Fruit fly (Drosophila melanogaster): Measurements from ENCODE around the gene Naa15-16.
A peak's percentile ranks its signal among the peaks of the same experiment; 100 is the strongest.

The Naa15-16 gene

DNA sequence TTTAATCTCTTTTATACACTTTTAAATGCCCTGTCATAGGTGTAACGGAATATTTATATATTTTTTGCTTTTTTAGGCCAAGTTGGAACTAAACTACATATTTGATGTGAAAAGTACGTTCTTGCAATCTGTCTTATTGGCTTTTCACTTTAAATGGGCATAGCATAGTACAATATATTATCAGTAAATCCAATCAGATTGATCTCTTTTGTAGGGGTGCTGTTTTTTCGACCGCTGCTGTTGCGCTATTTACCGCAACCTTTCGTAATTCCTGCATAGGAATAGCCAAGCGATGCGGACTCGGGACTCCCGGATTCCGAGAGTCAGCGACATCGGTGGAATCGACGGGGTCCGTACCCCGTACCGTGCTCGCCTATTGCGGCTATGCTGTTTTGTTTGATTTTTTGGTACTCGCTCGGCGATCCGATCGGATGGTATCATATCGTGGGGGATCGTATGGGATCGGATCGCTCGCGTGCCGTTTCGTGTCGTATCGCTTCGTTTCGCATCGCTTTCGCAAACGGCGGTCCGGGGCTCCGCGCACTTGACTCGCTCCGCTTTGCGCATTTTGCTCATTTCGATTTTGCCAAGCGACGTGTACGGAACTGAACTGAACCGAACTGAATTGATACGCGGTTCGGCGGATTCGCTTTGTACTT, 18.1 kb downstream of the Naa15-16 start:
- TF ChIP-seq noc (tag; optimal IDR thresholded peaks at IDR 0.05): peak; percentile 53

DNA sequence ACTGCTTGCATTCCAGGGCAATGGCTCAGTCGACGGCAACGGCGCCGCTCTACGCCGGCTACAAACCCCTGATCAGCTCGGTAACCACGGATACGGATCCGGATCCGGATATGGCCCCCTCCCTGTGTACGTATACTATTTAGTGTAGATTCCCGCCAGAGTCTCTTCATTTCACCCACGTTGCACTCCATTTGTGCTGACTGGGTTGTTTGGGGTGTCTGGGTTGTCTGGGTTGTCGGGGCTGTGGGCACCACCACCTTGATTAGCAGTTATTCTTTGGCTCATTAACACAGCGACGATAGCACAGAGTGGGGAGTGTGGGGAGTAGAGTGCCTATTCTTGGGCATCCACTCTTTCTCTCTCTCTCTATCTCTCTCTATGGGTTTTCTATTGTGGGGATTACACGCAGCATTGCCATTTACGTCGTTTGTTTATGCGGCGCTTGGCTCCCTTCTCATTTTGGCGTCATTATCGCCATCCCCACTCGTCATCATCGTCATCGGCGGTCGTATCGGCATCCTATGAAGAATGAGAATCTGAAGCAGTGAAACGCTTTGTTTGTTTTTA, 19.1 kb downstream of the Naa15-16 start:
- no peak for TF ChIP-seq noc (tag; optimal IDR thresholded peaks at IDR 0.05)

DNA sequence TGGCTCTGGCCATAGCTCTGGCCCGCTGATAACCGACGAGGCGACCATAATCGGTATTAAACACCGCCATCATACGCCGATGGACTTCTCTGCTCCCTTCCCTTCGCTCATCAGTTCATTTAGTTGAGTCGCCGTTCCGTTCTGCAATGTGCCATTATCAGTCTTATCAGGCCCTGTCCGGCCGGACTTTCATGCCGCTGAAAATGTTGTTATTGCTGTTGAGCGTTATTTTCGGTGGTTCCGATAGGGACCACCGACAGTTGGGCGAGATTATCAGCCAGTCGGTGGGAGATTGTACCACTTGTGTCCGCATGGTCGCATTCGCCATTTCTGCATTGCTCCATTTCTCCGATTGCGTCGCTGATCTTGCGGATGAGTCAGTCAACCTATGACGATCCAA, 21.5 kb downstream of the Naa15-16 start:
- peak; percentile 10 for TF ChIP-seq noc (tag; optimal IDR thresholded peaks at IDR 0.05)

- no peak for TF ChIP-seq noc (tag; optimal IDR thresholded peaks at IDR 0.05)
Measured at dm6 chrX:19504170-19504765, 24.5 kb downstream of the Naa15-16 start.

DNA sequence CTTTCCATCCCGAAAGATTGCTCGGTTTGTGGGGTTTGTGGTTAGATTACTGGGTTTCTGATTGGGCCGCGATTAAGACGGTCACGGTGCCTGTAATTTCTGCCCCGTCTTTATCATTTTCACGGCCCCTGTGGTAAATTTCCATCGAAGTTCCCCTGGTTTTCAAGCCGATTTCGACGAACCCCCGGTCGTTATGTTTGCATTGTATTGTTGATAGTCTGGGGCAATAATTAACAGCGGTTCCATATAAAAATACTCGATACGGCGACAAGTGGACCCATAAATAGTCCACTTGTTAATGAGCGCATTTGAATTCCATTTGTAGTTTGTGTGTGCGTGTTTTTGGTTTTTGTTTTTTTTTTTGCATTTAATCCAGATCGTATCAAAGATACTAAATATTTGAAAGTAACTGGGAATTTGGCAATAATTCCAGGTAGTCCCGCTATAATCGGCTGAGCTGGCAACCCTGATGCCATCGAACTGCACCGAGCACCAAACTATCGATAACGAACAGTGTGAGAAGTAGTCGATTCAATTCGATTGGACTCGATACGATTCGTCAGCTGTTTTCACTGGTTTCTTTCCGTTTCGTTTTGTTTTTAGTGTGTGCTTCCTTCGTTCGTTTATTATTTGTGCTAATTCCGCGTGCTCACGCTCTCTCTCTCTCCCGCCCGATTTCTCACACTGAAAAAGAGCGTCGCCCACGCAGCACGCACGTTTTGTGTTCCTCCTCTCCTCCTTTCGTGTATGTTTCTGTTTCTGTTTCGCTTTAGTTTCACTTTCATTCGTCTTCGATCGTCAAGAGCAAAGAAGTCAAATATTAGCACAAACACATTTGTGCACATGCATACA, 25.8 kb downstream of the Naa15-16 start:
- peak; percentile 58 for TF ChIP-seq noc (tag; optimal IDR thresholded peaks at IDR 0.05)

- TF ChIP-seq noc (tag; optimal IDR thresholded peaks at IDR 0.05): no peak
Measured at dm6 chrX:19510204-19510603, 30.4 kb downstream of the Naa15-16 start.

DNA sequence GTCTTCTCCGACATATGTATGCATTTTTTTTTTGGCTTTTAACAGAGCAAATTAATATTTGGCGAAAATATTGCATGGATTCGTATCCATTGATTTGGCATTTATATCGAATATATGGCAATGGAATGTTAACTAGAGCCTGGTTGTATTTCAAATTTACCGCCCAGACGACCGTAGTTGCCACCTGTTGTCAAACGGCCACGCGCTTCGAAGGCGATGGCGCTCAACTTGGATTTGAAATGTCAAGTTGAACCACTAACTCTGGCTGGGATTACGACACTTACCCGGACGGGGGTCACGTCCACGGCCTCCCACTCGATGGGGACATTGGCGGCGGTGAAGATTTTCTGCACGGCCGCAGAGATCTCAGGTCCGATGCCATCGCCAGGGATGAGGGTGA, 40.6 kb downstream of the Naa15-16 start:
- TF ChIP-seq noc (tag; optimal IDR thresholded peaks at IDR 0.05): no peak

dm6 chrX:19520888-19521287, 41.1 kb downstream of the Naa15-16 start:
- TF ChIP-seq noc (tag; optimal IDR thresholded peaks at IDR 0.05): no peak

dm6 chrX:19521753-19522383, 42.1 kb downstream of the Naa15-16 start, which contains the start of the genes Idh3a and CoRest:
Gene Idh3a, minus strand, starts transcription at chrX:19521810.
Gene CoRest, plus strand, starts transcription at chrX:19521929.
- no peak for TF ChIP-seq noc (tag; optimal IDR thresholded peaks at IDR 0.05)

dm6 chrX:19522597-19522996, 42.8 kb downstream of the Naa15-16 start:
- no peak for TF ChIP-seq noc (tag; optimal IDR thresholded peaks at IDR 0.05)

dm6 chrX:19531642-19532041, 51.9 kb downstream of the Naa15-16 start, which contains the start of gene CG12231:
Gene CG12231, minus strand, starts transcription at chrX:19531742.
- no peak for TF ChIP-seq noc (tag; optimal IDR thresholded peaks at IDR 0.05)

Measured in whole organism, larva.